Worm (Caenorhabditis elegans): ENCODE data around the gene sav-1.

sav-1 gene

DNA sequence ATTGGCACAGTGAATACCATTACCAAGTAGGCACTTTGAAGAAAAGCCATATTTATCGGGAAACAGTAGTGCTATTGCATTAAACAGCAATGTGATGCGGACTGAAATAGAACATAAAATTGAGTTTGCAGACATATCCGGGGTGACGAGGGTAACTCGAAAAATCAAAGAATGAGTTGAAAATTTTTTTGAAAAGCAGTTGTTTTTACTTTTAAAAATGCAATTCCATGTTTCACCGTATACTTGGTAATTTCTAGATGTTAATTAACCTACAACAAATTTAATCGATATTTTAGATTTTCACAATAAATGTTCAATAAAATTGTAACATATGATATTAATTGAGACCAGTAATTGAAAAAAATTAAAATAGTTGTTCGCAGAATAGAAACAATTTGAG, 12.8 kb downstream of the sav-1 start, which contains the start of gene AH9.4:
TSS of gene AH9.4 (minus strand) at position 101 of the 400 bp plus-strand sequence.
- TF ChIP-seq ama-1 (optimal IDR thresholded peaks at IDR 0.05) (no peak), unc-62 (GFP tag; optimal IDR thresholded peaks at IDR 0.05) (no peak), efl-1 (optimal IDR thresholded peaks at IDR 0.05) (no peak), efl-1 (GFP tag; optimal IDR thresholded peaks at IDR 0.05 in 1 of 2) (no peak), dpl-1 (GFP tag; optimal IDR thresholded peaks at IDR 0.05) (no peak), aha-1 (tag; optimal IDR thresholded peaks at IDR 0.05) (no peak), egl-13 (tag; optimal IDR thresholded peaks at IDR 0.05) (no peak), sup-37 (GFP tag; optimal IDR thresholded peaks at IDR 0.05) (no peak), efl-3 (GFP tag; optimal IDR thresholded peaks at IDR 0.05) (no peak), unc-130 (tag; optimal IDR thresholded peaks at IDR 0.05) (no peak), pqm-1 (tag; optimal IDR thresholded peaks at IDR 0.05) (no peak), alr-1 (tag; optimal IDR thresholded peaks at IDR 0.05; ENCODE audit: borderline replicate concordance) (no peak), lin-14 (GFP tag; optimal IDR thresholded peaks at IDR 0.05) (no peak), nhr-76 (tag; optimal IDR thresholded peaks at IDR 0.05) (no peak), dsc-1 (tag; optimal IDR thresholded peaks at IDR 0.05) (no peak), ceh-88 (GFP tag; IDR thresholded peaks at IDR 0.05) (no peak), nhr-12 (tag; optimal IDR thresholded peaks at IDR 0.05) (no peak), egl-27 (tag; optimal IDR thresholded peaks at IDR 0.05) (no peak), xbp-1 (tag; optimal IDR thresholded peaks at IDR 0.05) (no peak)

- TF ChIP-seq fkh-10 (GFP tag; optimal IDR thresholded peaks at IDR 0.05) = peak; percentile 26
- TF ChIP-seq lin-14 (GFP tag; optimal IDR thresholded peaks at IDR 0.05) = peak; percentile 37
- no peak for TF ChIP-seq hpl-2 (GFP tag; optimal IDR thresholded peaks at IDR 0.05)
- TF ChIP-seq sptf-1 (tag; optimal IDR thresholded peaks at IDR 0.05) = no peak
- TF ChIP-seq fos-1 (tag; optimal IDR thresholded peaks at IDR 0.05) = no peak
- no peak for TF ChIP-seq egl-27 (tag; optimal IDR thresholded peaks at IDR 0.05)
These were observed 15.6 kb downstream of the sav-1 start for ce11 chrX:2271429-2271828.

ce11 chrX:2267956-2268355, 19.0 kb downstream of the sav-1 start, which contains the start of gene AH9.6:
TSS of gene AH9.6 (minus strand) at chrX:2268138.
- no peak for TF ChIP-seq aly-2 (tag; optimal IDR thresholded peaks at IDR 0.05)
- TF ChIP-seq elt-2 (tag; optimal IDR thresholded peaks at IDR 0.05) = no peak
- TF ChIP-seq lin-14 (GFP tag; optimal IDR thresholded peaks at IDR 0.05) = peak; percentile 25

- TF ChIP-seq vab-15 (tag; optimal IDR thresholded peaks at IDR 0.05) (no peak), nhr-11 (tag; optimal IDR thresholded peaks at IDR 0.05) (no peak), zip-4 (GFP tag; optimal IDR thresholded peaks at IDR 0.05) (no peak), fkh-4 (tag; optimal IDR thresholded peaks at IDR 0.05; ENCODE audit: borderline replicate concordance) (no peak), lin-14 (GFP tag; optimal IDR thresholded peaks at IDR 0.05) (peak; percentile 18), efl-3 (GFP tag; optimal IDR thresholded peaks at IDR 0.05) (no peak), irx-1 (tag; optimal IDR thresholded peaks at IDR 0.05) (no peak), fkh-10 (GFP tag; optimal IDR thresholded peaks at IDR 0.05) (peak; percentile 63)
These were observed 20.2 kb downstream of the sav-1 start for ce11 chrX:2266777-2267176.

- TF ChIP-seq efl-1 (optimal IDR thresholded peaks at IDR 0.05) = no peak
- peak in 1 of 2 experiments; percentile 82 for TF ChIP-seq efl-1 (GFP tag; optimal IDR thresholded peaks at IDR 0.05 in 1 of 2)
- peak; percentile 64 for TF ChIP-seq unc-86 (tag; optimal IDR thresholded peaks at IDR 0.05)
- peak; percentile 35 for TF ChIP-seq lin-14 (GFP tag; optimal IDR thresholded peaks at IDR 0.05)
- no peak for TF ChIP-seq egl-27 (tag; optimal IDR thresholded peaks at IDR 0.05)
These were observed 20.6 kb downstream of the sav-1 start for ce11 chrX:2266366-2266765.

ce11 chrX:2265069-2265468, 21.9 kb downstream of the sav-1 start:
- TF ChIP-seq nhr-20 (tag; optimal IDR thresholded peaks at IDR 0.05) (no peak), fkh-8 (tag; optimal IDR thresholded peaks at IDR 0.05) (peak; percentile 39), lir-3 (tag; optimal IDR thresholded peaks at IDR 0.05; ENCODE audit: poor library complexity) (no peak), fkh-10 (GFP tag; optimal IDR thresholded peaks at IDR 0.05) (peak; percentile 77), lin-14 (GFP tag; optimal IDR thresholded peaks at IDR 0.05) (peak; percentile 68), elt-3 (tag; optimal IDR thresholded peaks at IDR 0.05) (no peak), nhr-237 (tag; optimal IDR thresholded peaks at IDR 0.05) (no peak)

Measured in whole organism, L1 larva.